Worm (Caenorhabditis elegans): ENCODE results near the gene fib-1.

The fib-1 gene

ce11 chrV:14991489-14991888 is 10.5 kb downstream of the fib-1 start:
- TF ChIP-seq sea-1 (GFP tag; conservative IDR thresholded peaks at IDR 0.05) (no peak), tbx-37 (GFP tag; conservative IDR thresholded peaks at IDR 0.05) (no peak), hmbx-1 (tag; optimal IDR thresholded peaks at IDR 0.05) (no peak), tra-4 (tag; optimal IDR thresholded peaks at IDR 0.05) (no peak), B0310.2 (tag; optimal IDR thresholded peaks at IDR 0.05) (no peak), ceh-36 (tag; optimal IDR thresholded peaks at IDR 0.05) (no peak), ama-1 (optimal IDR thresholded peaks at IDR 0.05) (no peak), ets-7 (tag; optimal IDR thresholded peaks at IDR 0.05) (no peak), flt-1 (GFP tag; IDR thresholded peaks at IDR 0.05) (no peak), tbx-11 (GFP tag; IDR thresholded peaks at IDR 0.05) (no peak)

- TF ChIP-seq tbx-11 (GFP tag; IDR thresholded peaks at IDR 0.05) (no peak), ama-1 (optimal IDR thresholded peaks at IDR 0.05) (no peak), hmbx-1 (tag; optimal IDR thresholded peaks at IDR 0.05) (no peak), pes-1 (GFP tag; IDR thresholded peaks at IDR 0.05) (no peak), aly-1 (tag; optimal IDR thresholded peaks at IDR 0.05) (no peak), hnd-1 (tag; optimal IDR thresholded peaks at IDR 0.05) (no peak), scrt-1 (GFP tag; IDR thresholded peaks at IDR 0.05) (no peak), F13C5.2 (tag; optimal IDR thresholded peaks at IDR 0.05) (no peak), ceh-36 (tag; optimal IDR thresholded peaks at IDR 0.05) (no peak), sea-1 (GFP tag; conservative IDR thresholded peaks at IDR 0.05) (no peak), ets-7 (tag; optimal IDR thresholded peaks at IDR 0.05) (no peak), tbx-37 (GFP tag; conservative IDR thresholded peaks at IDR 0.05) (no peak), hmg-4 (GFP tag; optimal IDR thresholded peaks at IDR 0.05) (no peak), B0310.2 (tag; optimal IDR thresholded peaks at IDR 0.05) (no peak), ceh-13 (GFP tag; optimal IDR thresholded peaks at IDR 0.05) (no peak), tra-4 (tag; optimal IDR thresholded peaks at IDR 0.05) (no peak), flt-1 (GFP tag; IDR thresholded peaks at IDR 0.05) (no peak)
Measured at ce11 chrV:14990843-14991242, 11.2 kb downstream of the fib-1 start, which contains the start of the genes cdt-2 and T01C3.2. Gene cdt-2, minus strand, starts transcription at chrV:14991126. Gene T01C3.2, plus strand, starts transcription at chrV:14991168.

- TF ChIP-seq scrt-1 (GFP tag; IDR thresholded peaks at IDR 0.05) (no peak), sea-1 (GFP tag; conservative IDR thresholded peaks at IDR 0.05) (no peak), ceh-36 (tag; optimal IDR thresholded peaks at IDR 0.05) (no peak), hnd-1 (tag; optimal IDR thresholded peaks at IDR 0.05) (no peak), F13C5.2 (tag; optimal IDR thresholded peaks at IDR 0.05) (no peak), tbx-37 (GFP tag; conservative IDR thresholded peaks at IDR 0.05) (no peak), ets-7 (tag; optimal IDR thresholded peaks at IDR 0.05) (no peak), hmbx-1 (tag; optimal IDR thresholded peaks at IDR 0.05) (no peak), flt-1 (GFP tag; IDR thresholded peaks at IDR 0.05) (no peak), B0310.2 (tag; optimal IDR thresholded peaks at IDR 0.05) (no peak), tra-4 (tag; optimal IDR thresholded peaks at IDR 0.05) (no peak), pes-1 (GFP tag; IDR thresholded peaks at IDR 0.05) (no peak), ama-1 (optimal IDR thresholded peaks at IDR 0.05) (no peak), ceh-13 (GFP tag; optimal IDR thresholded peaks at IDR 0.05) (no peak), tbx-11 (GFP tag; IDR thresholded peaks at IDR 0.05) (no peak), hmg-4 (GFP tag; optimal IDR thresholded peaks at IDR 0.05) (no peak), aly-1 (tag; optimal IDR thresholded peaks at IDR 0.05) (no peak)
Measured at ce11 chrV:14984593-14984992, 17.4 kb downstream of the fib-1 start, which contains the start of gene F02D8.4. Gene F02D8.4, plus strand, starts transcription at chrV:14984893.

ce11 chrV:14979937-14980336 is 22.1 kb downstream of the fib-1 start, which contains the start of gene xbx-1:
Gene xbx-1, plus strand, starts transcription at chrV:14980237.
- TF ChIP-seq ama-1 (optimal IDR thresholded peaks at IDR 0.05): no peak
- TF ChIP-seq hmbx-1 (tag; optimal IDR thresholded peaks at IDR 0.05): no peak

- TF ChIP-seq tbx-37 (GFP tag; conservative IDR thresholded peaks at IDR 0.05) (no peak), ceh-36 (tag; optimal IDR thresholded peaks at IDR 0.05) (no peak), tbx-11 (GFP tag; IDR thresholded peaks at IDR 0.05) (no peak), hmg-4 (GFP tag; optimal IDR thresholded peaks at IDR 0.05) (no peak), B0310.2 (tag; optimal IDR thresholded peaks at IDR 0.05) (no peak), aly-1 (tag; optimal IDR thresholded peaks at IDR 0.05) (no peak), flt-1 (GFP tag; IDR thresholded peaks at IDR 0.05) (no peak), tra-4 (tag; optimal IDR thresholded peaks at IDR 0.05) (no peak), hnd-1 (tag; optimal IDR thresholded peaks at IDR 0.05) (no peak), hmbx-1 (tag; optimal IDR thresholded peaks at IDR 0.05) (no peak), sea-1 (GFP tag; conservative IDR thresholded peaks at IDR 0.05) (no peak)
Measured at ce11 chrV:14978205-14978751, 23.7 kb downstream of the fib-1 start, which contains the start of the genes grd-12 and F02D8.1. Gene grd-12, plus strand, starts transcription at chrV:14978505. Gene F02D8.1, minus strand, starts transcription at chrV:14978701.

ce11 chrV:14971136-14971535 is 30.9 kb downstream of the fib-1 start, which contains the start of gene nlp-59:
Gene nlp-59, plus strand, starts transcription at chrV:14971436.
- TF ChIP-seq B0310.2 (tag; optimal IDR thresholded peaks at IDR 0.05) (no peak), F13C5.2 (tag; optimal IDR thresholded peaks at IDR 0.05) (no peak), tbx-37 (GFP tag; conservative IDR thresholded peaks at IDR 0.05) (no peak), hmbx-1 (tag; optimal IDR thresholded peaks at IDR 0.05) (no peak), hmg-4 (GFP tag; optimal IDR thresholded peaks at IDR 0.05) (no peak), tra-4 (tag; optimal IDR thresholded peaks at IDR 0.05) (no peak), ceh-13 (GFP tag; optimal IDR thresholded peaks at IDR 0.05) (no peak), scrt-1 (GFP tag; IDR thresholded peaks at IDR 0.05) (no peak), flt-1 (GFP tag; IDR thresholded peaks at IDR 0.05) (no peak), ets-7 (tag; optimal IDR thresholded peaks at IDR 0.05) (no peak), sea-1 (GFP tag; conservative IDR thresholded peaks at IDR 0.05) (no peak), tbx-11 (GFP tag; IDR thresholded peaks at IDR 0.05) (no peak), ama-1 (optimal IDR thresholded peaks at IDR 0.05) (no peak), aly-1 (tag; optimal IDR thresholded peaks at IDR 0.05) (no peak), pes-1 (GFP tag; IDR thresholded peaks at IDR 0.05) (no peak), hnd-1 (tag; optimal IDR thresholded peaks at IDR 0.05) (no peak), ceh-36 (tag; optimal IDR thresholded peaks at IDR 0.05) (no peak)

ce11 chrV:14955676-14956075 is 46.3 kb downstream of the fib-1 start, which contains the start of gene F02D8.9:
Gene F02D8.9, minus strand, starts transcription at chrV:14955776.
- TF ChIP-seq hmg-4 (GFP tag; optimal IDR thresholded peaks at IDR 0.05) (no peak), F13C5.2 (tag; optimal IDR thresholded peaks at IDR 0.05) (no peak), sea-1 (GFP tag; conservative IDR thresholded peaks at IDR 0.05) (no peak), tbx-37 (GFP tag; conservative IDR thresholded peaks at IDR 0.05) (no peak), pes-1 (GFP tag; IDR thresholded peaks at IDR 0.05) (no peak), ceh-36 (tag; optimal IDR thresholded peaks at IDR 0.05) (no peak), hmbx-1 (tag; optimal IDR thresholded peaks at IDR 0.05) (no peak), ama-1 (optimal IDR thresholded peaks at IDR 0.05) (no peak), flt-1 (GFP tag; IDR thresholded peaks at IDR 0.05) (no peak)

All from whole organism, early embryonic.